Worm (Caenorhabditis elegans) whole organism, L4 larva: ENCODE measurements around the gene dre-1.
A peak's percentile ranks its signal among the peaks of the same experiment; 100 is the strongest.

Experiments
- D1046.2 ChIP-seq: fragments of 200-800 bp; sonication (Bioruptor generic); IDR thresholded peaks from 2 replicates; pipeline ENCODE4 v1.3.6; 2022; ENCODE audit warnings: missing genetic modification characterization, missing compliant biosample characterization
- R02D3.7 ChIP-seq: fragments of 150-350 bp; sonication (generic microtip); optimal IDR thresholded peaks from 3 replicates; lab custom pipeline; 2014; ENCODE audit warnings: missing biosample characterization, missing genetic modification characterization
- T26A8.4 ChIP-seq: fragments of 200-800 bp; sonication (Bioruptor generic); IDR thresholded peaks from 2 replicates; pipeline ENCODE4 v1.3.6; 2022; ENCODE audit warnings: missing genetic modification characterization, missing compliant biosample characterization
- Y48G9A.11 ChIP-seq: fragments of 200-800 bp; sonication (Bioruptor generic); IDR thresholded peaks from 2 replicates; pipeline ENCODE4 v1.3.6; 2022; ENCODE audit warnings: missing genetic modification reagents, missing genetic modification characterization, missing compliant biosample characterization
- ZK337.2 ChIP-seq: fragments of 200-800 bp; sonication (Bioruptor generic); IDR thresholded peaks from 2 replicates; pipeline ENCODE4 v1.3.6; 2022; ENCODE audit warnings: missing genetic modification reagents, missing genetic modification characterization, missing compliant biosample characterization
- aha-1 ChIP-seq: fragments of 150-350 bp; peaks from one replicate; lab custom pipeline; 2014; ENCODE audit warnings: missing biosample characterization, missing genetic modification characterization
- ceh-20 ChIP-seq: fragments of 200-800 bp; sonication (Bioruptor generic); IDR thresholded peaks from 2 replicates; pipeline ENCODE4 v1.3.6; 2022; ENCODE audit warnings: missing genetic modification reagents, missing genetic modification characterization, missing compliant biosample characterization
- ces-1 ChIP-seq: fragments of 150-350 bp; sonication (generic microtip); optimal IDR thresholded peaks from 4 replicates; lab custom pipeline; 2014; ENCODE audit warnings: missing biosample characterization, missing genetic modification reagents, missing genetic modification characterization
- daf-12 ChIP-seq: fragments of 150-350 bp; optimal IDR thresholded peaks from 2 replicates; lab custom pipeline; 2014; ENCODE audit warnings: missing biosample characterization, missing genetic modification reagents, missing genetic modification characterization
- daf-16 ChIP-seq, 3 experiments: sonication (generic microtip); optimal IDR thresholded peaks; 2 replicates each; lab custom pipeline; 2016 to 2017; ENCODE audit warnings: missing genetic modification characterization in 3 of 3, missing genetic modification reagents in 3 of 3, mild to moderate bottlenecking in 2 of 3, missing compliant biosample characterization in 2 of 3, missing biosample characterization in 1 of 3, moderate library complexity in 1 of 3
- daf-8 ChIP-seq: fragments of 200-800 bp; sonication (Bioruptor generic); IDR thresholded peaks from 2 replicates; pipeline ENCODE4 v1.3.6; 2022; ENCODE audit warnings: missing genetic modification characterization, missing compliant biosample characterization
- dmd-6 ChIP-seq: fragments of 200-800 bp; sonication (Bioruptor generic); IDR thresholded peaks from 2 replicates; pipeline ENCODE4 v1.3.6; 2022; ENCODE audit warnings: missing genetic modification reagents, missing genetic modification characterization, missing compliant biosample characterization
- dmd-9 ChIP-seq: fragments of 200-800 bp; sonication (Bioruptor generic); IDR thresholded peaks from 2 replicates; pipeline ENCODE4 v1.3.6; 2022; ENCODE audit warnings: missing genetic modification reagents, missing genetic modification characterization, missing compliant biosample characterization
- dve-1 ChIP-seq: sonication (generic microtip); optimal IDR thresholded peaks from 2 replicates; lab custom pipeline; 2017; ENCODE audit warnings: antibody characterized with exemption, mild to moderate bottlenecking, missing genetic modification characterization, missing compliant biosample characterization; ENCODE audit not compliant: insufficient read depth
- egl-27 ChIP-seq: sonication (generic microtip); optimal IDR thresholded peaks from 3 replicates; lab custom pipeline; 2017; ENCODE audit warnings: missing biosample characterization, missing genetic modification reagents, missing genetic modification characterization
- fos-1 ChIP-seq: fragments of 150-350 bp; optimal IDR thresholded peaks from 2 replicates; lab custom pipeline; 2014; ENCODE audit warnings: missing biosample characterization, missing genetic modification characterization
- gei-8 ChIP-seq: fragments of 200-800 bp; sonication (Bioruptor generic); optimal IDR thresholded peaks from 2 replicates; lab custom pipeline; 2018; ENCODE audit warnings: mild to moderate bottlenecking, missing genetic modification characterization, missing compliant biosample characterization
- hlh-11 ChIP-seq: fragments of 200-800 bp; sonication (Bioruptor generic); optimal IDR thresholded peaks from 2 replicates; lab custom pipeline; 2018; ENCODE audit warnings: mild to moderate bottlenecking, missing genetic modification characterization, missing compliant biosample characterization
- lim-7 ChIP-seq: fragments of 200-800 bp; sonication (Bioruptor generic); IDR thresholded peaks from 2 replicates; pipeline ENCODE4 v1.3.6; 2022; ENCODE audit warnings: missing genetic modification characterization, missing compliant biosample characterization
- lin-38 ChIP-seq: fragments of 200-800 bp; sonication (Bioruptor generic); IDR thresholded peaks from 2 replicates; pipeline ENCODE4 v1.3.6; 2022; ENCODE audit warnings: missing genetic modification reagents, missing genetic modification characterization, missing compliant biosample characterization
- lin-39 ChIP-seq: fragments of 150-350 bp; optimal IDR thresholded peaks from 2 replicates; lab custom pipeline; 2014; ENCODE audit warnings: missing biosample characterization, missing genetic modification reagents, missing genetic modification characterization
- lsy-2 ChIP-seq, 2 experiments: fragments of 150-350 bp in 1 of 2; sonication (generic microtip) in 1 of 2; optimal IDR thresholded peaks; 2 replicates each; lab custom pipeline; 2014 to 2017; ENCODE audit warnings: missing biosample characterization in 2 of 2, missing genetic modification characterization in 2 of 2
- madf-5 ChIP-seq, 2 experiments: fragments of 200-800 bp; sonication (Bioruptor generic); IDR thresholded peaks; 2 replicates each; pipeline ENCODE4 v1.3.6; 2022; ENCODE audit warnings: missing compliant biosample characterization in 2 of 2, missing genetic modification characterization in 2 of 2
- madf-9 ChIP-seq: fragments of 200-800 bp; sonication (Bioruptor generic); conservative IDR thresholded peaks from 2 replicates; pipeline ENCODE4 v1.3.6; 2022; ENCODE audit warnings: missing genetic modification reagents, missing genetic modification characterization, missing compliant biosample characterization
- mdl-1 ChIP-seq, 2 experiments: fragments of 150-350 bp in 1 of 2; sonication (generic microtip) in 1 of 2; optimal IDR thresholded peaks; 2 replicates each; lab custom pipeline; 2014 to 2017; ENCODE audit warnings: missing biosample characterization in 2 of 2, missing genetic modification characterization in 2 of 2
- nhr-102 ChIP-seq: sonication (generic microtip); optimal IDR thresholded peaks from 2 replicates; lab custom pipeline; 2016; ENCODE audit warnings: mild to moderate bottlenecking, missing genetic modification characterization, moderate library complexity, missing compliant biosample characterization
- nhr-111 ChIP-seq: fragments of 200-800 bp; sonication (Bioruptor generic); optimal IDR thresholded peaks from 2 replicates; lab custom pipeline; 2018; ENCODE audit warnings: mild to moderate bottlenecking, missing genetic modification characterization, missing compliant biosample characterization
- nhr-237 ChIP-seq: sonication (generic microtip); optimal IDR thresholded peaks from 2 replicates; lab custom pipeline; 2017; ENCODE audit warnings: missing biosample characterization, missing genetic modification characterization
- nhr-28 ChIP-seq: fragments of 150-350 bp; optimal IDR thresholded peaks from 2 replicates; lab custom pipeline; 2014; ENCODE audit warnings: missing biosample characterization, missing genetic modification characterization
- nhr-41 ChIP-seq: fragments of 200-800 bp; sonication (Bioruptor generic); IDR thresholded peaks from 2 replicates; pipeline ENCODE4 v1.3.6; 2022; ENCODE audit warnings: missing genetic modification reagents, missing genetic modification characterization, missing compliant biosample characterization
- php-3 ChIP-seq: fragments of 200-800 bp; sonication (Bioruptor generic); IDR thresholded peaks from 2 replicates; pipeline ENCODE4 v1.3.6; 2022; ENCODE audit warnings: missing genetic modification reagents, missing genetic modification characterization, missing compliant biosample characterization
- pqm-1 ChIP-seq: sonication (generic microtip); optimal IDR thresholded peaks from 2 replicates; lab custom pipeline; 2017; ENCODE audit warnings: missing biosample characterization, missing genetic modification characterization
- saeg-2 ChIP-seq: fragments of 200-800 bp; sonication (Bioruptor generic); IDR thresholded peaks from 2 replicates; pipeline ENCODE4 v1.3.6; 2022; ENCODE audit warnings: missing genetic modification reagents, missing genetic modification characterization, missing compliant biosample characterization
- sdz-12 ChIP-seq: fragments of 200-800 bp; sonication (Bioruptor generic); optimal IDR thresholded peaks from 2 replicates; lab custom pipeline; 2018; ENCODE audit warnings: mild to moderate bottlenecking, missing genetic modification characterization, missing compliant biosample characterization
- snpc-1.2 ChIP-seq: fragments of 200-800 bp; sonication (Bioruptor generic); IDR thresholded peaks from 2 replicates; pipeline ENCODE4 v1.3.6; 2022; ENCODE audit warnings: missing genetic modification reagents, missing genetic modification characterization, missing compliant biosample characterization
- spr-1 ChIP-seq: sonication (generic microtip); optimal IDR thresholded peaks from 2 replicates; lab custom pipeline; 2016; ENCODE audit warnings: mild to moderate bottlenecking, missing genetic modification characterization, missing compliant biosample characterization
- spr-3 ChIP-seq: fragments of 200-800 bp; sonication (Bioruptor generic); optimal IDR thresholded peaks from 2 replicates; lab custom pipeline; 2018; ENCODE audit warnings: mild to moderate bottlenecking, missing genetic modification characterization, missing compliant biosample characterization
- unc-130 ChIP-seq: sonication (generic microtip); optimal IDR thresholded peaks from 2 replicates; lab custom pipeline; 2016; ENCODE audit warnings: missing genetic modification reagents, missing genetic modification characterization, missing compliant biosample characterization
- zip-11 ChIP-seq: fragments of 200-800 bp; sonication (Bioruptor generic); IDR thresholded peaks from 2 replicates; pipeline ENCODE4 v1.3.6; 2022; ENCODE audit warnings: missing genetic modification characterization, missing compliant biosample characterization
- ztf-7 ChIP-seq: fragments of 150-350 bp; optimal IDR thresholded peaks from 2 replicates; lab custom pipeline; 2014; ENCODE audit warnings: missing biosample characterization, missing genetic modification characterization

The dre-1 gene

DNA sequence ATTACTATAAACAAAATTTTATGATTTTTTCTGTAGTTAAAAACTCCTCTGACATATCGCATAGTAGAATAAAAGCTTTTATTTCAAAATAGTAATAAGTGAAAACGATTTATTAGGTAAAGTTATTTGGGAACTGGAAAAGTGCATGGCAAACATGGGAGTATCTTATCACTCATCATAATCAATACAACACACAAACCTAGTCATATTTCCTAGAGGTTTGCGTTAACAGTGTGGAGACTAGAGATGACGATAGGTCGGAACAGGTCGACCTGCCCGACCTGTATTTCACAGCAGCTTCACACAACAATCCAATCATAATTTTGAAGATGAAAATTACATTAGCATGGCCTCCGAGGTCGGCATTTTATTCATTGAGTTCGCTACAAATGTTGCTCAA, 33.7 kb upstream of the dre-1 start, which contains the start of gene EGAP9.3:
Gene EGAP9.3, minus strand, starts transcription at position 131 of the 400 bp plus-strand sequence.
- TF ChIP-seq nhr-41 (GFP tag; lab: Robert Waterston, UW), result no peak
- peak; percentile 69 for TF ChIP-seq nhr-28 (tag; lab: Kevin White, UChicago)
- no peak for TF ChIP-seq daf-16 (GFP tag; optimal IDR thresholded peaks at IDR 0.05; lab: Kevin White, UChicago)
- peak; percentile 19 for TF ChIP-seq daf-16 (tag; optimal IDR thresholded peaks at IDR 0.05; lab: Kevin White, UChicago)
- TF ChIP-seq D1046.2 (GFP tag; lab: Robert Waterston, UW), result no peak
- peak; percentile 43 for TF ChIP-seq pqm-1

DNA sequence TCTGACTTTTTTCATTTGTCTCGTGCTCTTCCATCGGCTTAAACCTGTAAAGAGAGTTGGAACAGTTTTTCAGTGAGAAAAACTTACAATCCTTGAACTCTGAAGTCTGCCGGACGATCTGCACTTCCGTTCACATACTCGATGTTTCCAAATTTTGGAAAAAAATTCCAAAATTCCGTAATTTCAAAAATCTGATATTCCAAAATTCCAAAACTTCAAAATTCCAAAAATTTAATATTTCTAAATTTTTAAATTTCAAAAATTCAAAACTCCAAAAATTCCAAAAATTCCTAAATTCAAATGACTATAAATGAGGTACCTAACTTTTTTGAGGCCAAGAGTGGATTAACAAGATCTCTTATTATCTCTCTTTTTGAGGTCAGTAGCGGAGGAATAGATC, 30.3 kb upstream of the dre-1 start, which contains the start of gene EGAP9.4:
Gene EGAP9.4, plus strand, starts transcription at position 301 of the 400 bp plus-strand sequence.
- no peak for TF ChIP-seq egl-27 (tag; lab: Kevin White, UChicago)
- TF ChIP-seq daf-8 (GFP tag; lab: Robert Waterston, UW), result no peak
- no peak for TF ChIP-seq pqm-1
- no peak for TF ChIP-seq sdz-12
- TF ChIP-seq gei-8, result no peak
- TF ChIP-seq fos-1 (tag; lab: Kevin White, UChicago), result no peak
- TF ChIP-seq daf-12 (tag; lab: Kevin White, UChicago), result no peak
- no peak for TF ChIP-seq madf-5 (GFP tag; IDR thresholded peaks at IDR 0.05; lab: Robert Waterston, UW)
- TF ChIP-seq php-3 (GFP tag; lab: Robert Waterston, UW), result no peak
- TF ChIP-seq ZK337.2 (GFP tag; lab: Robert Waterston, UW), result no peak
- TF ChIP-seq lin-38, result no peak
- no peak for TF ChIP-seq ceh-20
- no peak for TF ChIP-seq nhr-111 (GFP tag; lab: Kevin White, UChicago)
- no peak for TF ChIP-seq dmd-9 (GFP tag; lab: Robert Waterston, UW)
- no peak for TF ChIP-seq unc-130 (GFP tag; lab: Kevin White, UChicago)
- no peak for TF ChIP-seq R02D3.7 (tag; lab: Kevin White, UChicago)
- TF ChIP-seq hlh-11 (tag; lab: Kevin White, UChicago), result no peak
- no peak for TF ChIP-seq Y48G9A.11 (GFP tag; lab: Robert Waterston, UW)
- TF ChIP-seq lim-7 (GFP tag; lab: Robert Waterston, UW), result no peak

DNA sequence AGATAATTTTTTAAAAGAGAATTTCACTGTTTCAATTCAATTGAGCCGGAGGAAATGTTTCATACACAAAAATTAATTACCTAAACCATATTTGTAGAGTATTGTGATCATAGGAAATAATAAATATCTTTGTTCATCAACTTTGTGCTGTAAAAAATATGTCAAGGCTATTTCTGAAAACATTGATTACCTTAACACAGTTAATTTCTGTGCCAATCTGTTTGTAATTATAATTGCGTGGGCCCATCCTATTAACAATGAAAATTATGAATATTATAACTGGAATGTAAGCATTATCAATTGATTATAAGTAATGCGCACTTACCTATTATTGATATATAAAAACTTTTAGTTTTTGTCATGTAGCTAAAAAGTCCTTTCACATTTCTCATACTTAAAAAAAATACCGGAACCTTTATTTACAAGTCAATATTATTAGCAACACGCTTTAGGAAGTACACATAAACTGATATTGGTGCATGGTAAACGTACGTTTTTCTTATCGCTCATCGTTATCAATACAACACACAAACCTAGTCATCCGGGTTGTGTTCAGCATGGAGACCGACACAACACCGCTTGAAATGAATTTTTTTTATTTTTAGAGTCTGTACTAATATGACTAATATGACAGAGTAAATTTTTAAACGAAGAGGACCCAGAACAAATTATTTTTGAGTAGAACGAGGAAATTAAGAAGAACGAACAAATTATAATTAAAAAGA, 29.3 kb upstream of the dre-1 start, which contains the start of gene fut-2:
Gene fut-2, minus strand, starts transcription at position 485 of the 725 bp plus-strand sequence.
- TF ChIP-seq spr-1 (tag; lab: Kevin White, UChicago) (no peak), nhr-28 (tag; lab: Kevin White, UChicago) (peak; percentile 90), dve-1 (peak; percentile 67), lsy-2 (tag; optimal IDR thresholded peaks at IDR 0.05; lab: Kevin White, UChicago) (no peak), ztf-7 (no peak), spr-3 (GFP tag; lab: Kevin White, UChicago) (no peak), T26A8.4 (GFP tag; lab: Robert Waterston, UW) (no peak), lin-39 (tag; lab: Kevin White, UChicago) (no peak), daf-16 (GFP tag; optimal IDR thresholded peaks at IDR 0.05; lab: Kevin White, UChicago) (no peak), daf-16 (tag; optimal IDR thresholded peaks at IDR 0.05; lab: Kevin White, UChicago) (peak; percentile 96), ces-1 (GFP tag; lab: Kevin White, UChicago) (no peak), nhr-237 (tag; lab: Kevin White, UChicago) (no peak), dmd-6 (GFP tag; lab: Robert Waterston, UW) (peak; percentile 33; the same call in 1 of the 2 replicates), pqm-1 (peak; percentile 98), nhr-102 (tag; lab: Kevin White, UChicago) (no peak), zip-11 (no peak), fos-1 (tag; lab: Kevin White, UChicago) (no peak), D1046.2 (GFP tag; lab: Robert Waterston, UW) (no peak), aha-1 (tag; lab: Kevin White, UChicago) (peak; percentile 90), snpc-1.2 (GFP tag; lab: Robert Waterston, UW) (no peak), saeg-2 (GFP tag; lab: Robert Waterston, UW) (no peak), madf-9 (GFP tag; lab: Robert Waterston, UW) (no peak), mdl-1 (tag; optimal IDR thresholded peaks at IDR 0.05; lab: Kevin White, UChicago) (peak in 1 of 2 experiments; percentile 5)
